Fruit fly (Drosophila melanogaster): ENCODE results near the gene Oatp33Ea.

Gene Oatp33Ea

DNA sequence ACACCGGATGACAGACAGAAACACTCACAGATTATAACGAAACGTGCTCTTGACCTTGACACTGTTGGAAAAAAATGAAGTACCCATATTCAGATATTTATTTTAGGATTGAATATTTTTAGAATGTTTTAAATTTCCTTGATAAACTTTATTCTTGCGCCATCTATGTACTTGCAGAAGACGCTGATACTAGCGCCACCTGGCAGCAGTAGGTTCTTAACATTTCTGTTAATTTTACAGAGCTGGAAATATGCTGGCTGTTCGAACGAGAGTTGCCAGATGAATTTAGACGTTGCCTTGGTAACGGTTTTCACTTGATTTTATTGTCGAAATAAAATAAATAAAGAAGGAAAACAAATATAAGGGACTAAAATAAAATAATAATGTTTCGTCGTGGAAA is 21.2 kb downstream of the Oatp33Ea start, which contains the start of gene Fam92 (continued):
- TF ChIP-seq bigmax (GFP tag; optimal IDR thresholded peaks at IDR 0.05) (no peak), E2f2 (GFP tag; IDR thresholded peaks at IDR 0.05) (peak; percentile 32; the same call in 1 of the 2 replicates), gce (GFP tag; IDR thresholded peaks at IDR 0.05) (no peak), CG4424 (GFP tag; optimal IDR thresholded peaks at IDR 0.05) (peak; percentile 39), Atf6 (GFP tag; IDR thresholded peaks at IDR 0.05) (no peak), CG16815 (GFP tag; optimal IDR thresholded peaks at IDR 0.05) (no peak), dpn (GFP tag; optimal IDR thresholded peaks at IDR 0.05) (peak; percentile 56 to 59), CG10366 (GFP tag; IDR thresholded peaks at IDR 0.05) (peak; percentile 44; the same call in 1 of the 2 replicates), CG42726 (GFP tag; IDR thresholded peaks at IDR 0.05; ENCODE audit: partially characterized antibody) (0 out of 2 replicates have a peak, but pooled peaks have one; percentile 27), Trl (optimal IDR thresholded peaks at IDR 0.05) (no peak), Trl (GFP tag; optimal IDR thresholded peaks at IDR 0.05) (peak; percentile 50), CG5953 (GFP tag; IDR thresholded peaks at IDR 0.05) (no peak), Drgx (GFP tag; IDR thresholded peaks at IDR 0.05) (no peak), CG1832 (GFP tag; optimal IDR thresholded peaks at IDR 0.05) (no peak), CG17328 (GFP tag; IDR thresholded peaks at IDR 0.05) (peak; percentile 34; the same call in 1 of the 2 replicates), pzg (GFP tag; optimal IDR thresholded peaks at IDR 0.05) (peak; percentile 47), CG9437 (GFP tag; optimal IDR thresholded peaks at IDR 0.05) (no peak), ac (GFP tag; optimal IDR thresholded peaks at IDR 0.05) (no peak), CG4730 (GFP tag; IDR thresholded peaks at IDR 0.05) (no peak), Chrac-16 (GFP tag; optimal IDR thresholded peaks at IDR 0.05) (peak; percentile 57), Camta (GFP tag; optimal IDR thresholded peaks at IDR 0.05) (peak; percentile 19), row (GFP tag; IDR thresholded peaks at IDR 0.05) (no peak; the same call in 2 of the 3 replicates), CG6683 (GFP tag; optimal IDR thresholded peaks at IDR 0.05) (no peak), zen2 (GFP tag; IDR thresholded peaks at IDR 0.05; ENCODE audit: partially characterized antibody) (no peak), CG2678 (tag; optimal IDR thresholded peaks at IDR 0.05) (peak; percentile 49), gro (GFP tag; optimal IDR thresholded peaks at IDR 0.05) (peak; percentile 49), Jarid2 (GFP tag; optimal IDR thresholded peaks at IDR 0.05) (no peak), exex (tag; optimal IDR thresholded peaks at IDR 0.05) (no peak), CG7271 (tag; optimal IDR thresholded peaks at IDR 0.05) (no peak), Fer3 (tag; optimal IDR thresholded peaks at IDR 0.05) (peak; percentile 44), CG12391 (tag; optimal IDR thresholded peaks at IDR 0.05) (peak; percentile 42), schlank (tag; optimal IDR thresholded peaks at IDR 0.05) (no peak), CG6765 (GFP tag; optimal IDR thresholded peaks at IDR 0.05) (no peak), ATbp (GFP tag; optimal IDR thresholded peaks at IDR 0.05) (no peak), CG14441 (GFP tag; IDR thresholded peaks at IDR 0.05) (peak; percentile 63), cwo (GFP tag; optimal IDR thresholded peaks at IDR 0.05) (no peak), Asciz (GFP tag; optimal IDR thresholded peaks at IDR 0.05) (no peak), Blimp-1 (GFP tag; optimal IDR thresholded peaks at IDR 0.05) (peak; percentile 39), B-H2 (GFP tag; optimal IDR thresholded peaks at IDR 0.05) (peak; percentile 65), gt (GFP tag; IDR thresholded peaks at IDR 0.05) (no peak), sob (GFP tag; IDR thresholded peaks at IDR 0.05) (peak; percentile 38; the same call in 1 of the 2 replicates), cas (GFP tag; IDR thresholded peaks at IDR 0.05) (no peak), ap (GFP tag; IDR thresholded peaks at IDR 0.05) (no peak), CG17829 (tag; optimal IDR thresholded peaks at IDR 0.05) (peak; percentile 78), Sox102F (GFP tag; optimal IDR thresholded peaks at IDR 0.05) (peak; percentile 57), GATAe (GFP tag; conservative IDR thresholded peaks at IDR 0.05) (no peak), CG8944 (GFP tag; optimal IDR thresholded peaks at IDR 0.05) (peak; percentile 36), Bgb (GFP tag; IDR thresholded peaks at IDR 0.05; ENCODE audit: partially characterized antibody) (peak; percentile 42; the same call in 1 of the 2 replicates), Ravus (GFP tag; IDR thresholded peaks at IDR 0.05) (no peak), emc (GFP tag; optimal IDR thresholded peaks at IDR 0.05) (no peak), CG6854 (GFP tag; optimal IDR thresholded peaks at IDR 0.05) (no peak)
